Fruit fly (Drosophila melanogaster) whole organism, embryonic: Measurements from ENCODE around the gene CG11674.

Experiments used
- Atf-2 ChIP-seq: fragments of 200-800 bp; sonication (Bioruptor generic); optimal IDR thresholded peaks from 2 replicates; lab custom pipeline; 2016; ENCODE audit warnings: missing biosample characterization, missing genetic modification characterization
- CG10654 ChIP-seq: fragments of 200-800 bp; sonication (Bioruptor generic); optimal IDR thresholded peaks from 2 replicates; lab custom pipeline; 2016; ENCODE audit warnings: missing biosample characterization, missing genetic modification characterization
- CG11504 ChIP-seq: fragments of 200-800 bp; sonication (Bioruptor generic); optimal IDR thresholded peaks from 3 replicates; lab custom pipeline; 2019; ENCODE audit warnings: missing biosample characterization, mild to moderate bottlenecking, missing genetic modification characterization, moderate library complexity
- CG11696 ChIP-seq: fragments of 200-800 bp; sonication (Bioruptor generic); IDR thresholded peaks from 2 replicates; pipeline ENCODE4 v1.3.6; 2022; ENCODE audit warnings: missing biosample characterization, missing genetic modification characterization
- CG12219 ChIP-seq: fragments of 200-800 bp; sonication (Bioruptor generic); optimal IDR thresholded peaks from 3 replicates; lab custom pipeline; 2018; ENCODE audit warnings: missing biosample characterization, mild to moderate bottlenecking, missing genetic modification characterization
- CG13123 ChIP-seq: fragments of 200-800 bp; sonication (Bioruptor generic); optimal IDR thresholded peaks from 2 replicates; lab custom pipeline; 2016; ENCODE audit warnings: missing biosample characterization, missing genetic modification characterization
- CG13424 ChIP-seq: fragments of 200-800 bp; sonication (Bioruptor generic); optimal IDR thresholded peaks from 2 replicates; lab custom pipeline; 2019; ENCODE audit warnings: missing biosample characterization, mild to moderate bottlenecking, missing genetic modification characterization, moderate library complexity
- CG14860 ChIP-seq: fragments of 200-800 bp; sonication (Bioruptor generic); IDR thresholded peaks from 3 replicates; pipeline ENCODE4 v1.3.6; 2022; ENCODE audit warnings: missing biosample characterization, missing genetic modification characterization; ENCODE audit not compliant: partially characterized antibody
- CG16863 ChIP-seq: fragments of 200-800 bp; sonication (Bioruptor generic); optimal IDR thresholded peaks from 3 replicates; lab custom pipeline; 2016; ENCODE audit warnings: missing biosample characterization, missing genetic modification characterization
- CG17802 ChIP-seq: fragments of 200-800 bp; sonication (Bioruptor generic); optimal IDR thresholded peaks from 2 replicates; lab custom pipeline; 2018; ENCODE audit warnings: missing biosample characterization, mild to moderate bottlenecking, missing genetic modification characterization, moderate library complexity
- CG1792 ChIP-seq: fragments of 200-800 bp; sonication (Bioruptor generic); optimal IDR thresholded peaks from 2 replicates; lab custom pipeline; 2016; ENCODE audit warnings: missing biosample characterization, missing genetic modification characterization
- CG30431 ChIP-seq: fragments of 200-800 bp; sonication (Bioruptor generic); optimal IDR thresholded peaks from 2 replicates; lab custom pipeline; 2017; ENCODE audit warnings: missing biosample characterization, missing genetic modification characterization
- CG34376 ChIP-seq: fragments of 200-800 bp; sonication (Bioruptor generic); optimal IDR thresholded peaks from 2 replicates; lab custom pipeline; 2018; ENCODE audit warnings: missing biosample characterization, mild to moderate bottlenecking, missing genetic modification characterization
- CG3726 ChIP-seq: fragments of 200-800 bp; sonication (Bioruptor generic); IDR thresholded peaks from 3 replicates; pipeline ENCODE4, ENCODE4 v1.3.6; 2022; ENCODE audit warnings: missing biosample characterization, missing genetic modification characterization
- CG3838 ChIP-seq: fragments of 200-800 bp; sonication (Bioruptor generic); optimal IDR thresholded peaks from 3 replicates; lab custom pipeline; 2016; ENCODE audit warnings: missing biosample characterization, missing genetic modification characterization
- CG3847 ChIP-seq: fragments of 200-800 bp; sonication (Bioruptor generic); IDR thresholded peaks from 2 replicates; pipeline ENCODE4 v1.3.6; 2022; ENCODE audit warnings: missing biosample characterization, missing genetic modification characterization
- CG4707 ChIP-seq: fragments of 200-800 bp; sonication (Bioruptor generic); optimal IDR thresholded peaks from 2 replicates; lab custom pipeline; 2018; ENCODE audit warnings: missing biosample characterization, mild to moderate bottlenecking, missing genetic modification characterization, moderate library complexity
- Dip3 ChIP-seq: fragments of 200-800 bp; sonication (Bioruptor generic); optimal IDR thresholded peaks from 3 replicates; lab custom pipeline; 2016; ENCODE audit warnings: missing biosample characterization, missing genetic modification characterization
- Fer2 ChIP-seq: fragments of 200-800 bp; sonication (Bioruptor generic); optimal IDR thresholded peaks from 2 replicates; lab custom pipeline; 2018; ENCODE audit warnings: missing biosample characterization, mild to moderate bottlenecking, missing genetic modification characterization, moderate library complexity
- H2.0 ChIP-seq: fragments of 200-800 bp; sonication (Bioruptor generic); IDR thresholded peaks from 2 replicates; pipeline ENCODE4 v1.3.6; 2022; ENCODE audit warnings: missing biosample characterization, missing genetic modification characterization
- Hsf ChIP-seq: fragments of 200-800 bp; sonication (Bioruptor generic); optimal IDR thresholded peaks from 3 replicates; lab custom pipeline; 2016; ENCODE audit warnings: missing biosample characterization, missing genetic modification characterization
- MTF-1 ChIP-seq: fragments of 200-800 bp; sonication (Bioruptor generic); optimal IDR thresholded peaks from 2 replicates; lab custom pipeline; 2018; ENCODE audit warnings: missing biosample characterization, mild to moderate bottlenecking, missing genetic modification characterization, borderline replicate concordance
- Max ChIP-seq: fragments of 200-800 bp; sonication (Bioruptor generic); optimal IDR thresholded peaks from 2 replicates; lab custom pipeline; 2016; ENCODE audit warnings: missing biosample characterization, mild to moderate bottlenecking, missing genetic modification characterization
- Oaz ChIP-seq: fragments of 200-800 bp; sonication (Bioruptor generic); IDR thresholded peaks from 2 replicates; pipeline ENCODE4 v1.3.6; 2022; ENCODE audit warnings: missing biosample characterization, missing genetic modification characterization
- Pdp1 ChIP-seq, 2 experiments: fragments of 200-800 bp; sonication (Bioruptor generic); optimal IDR thresholded peaks; 3 replicates each; lab custom pipeline; 2016; ENCODE audit warnings: missing biosample characterization in 2 of 2, missing genetic modification characterization in 2 of 2, mild to moderate bottlenecking in 1 of 2, moderate library complexity in 1 of 2
- Scr ChIP-seq: fragments of 200-800 bp; sonication (Bioruptor generic); IDR thresholded peaks from 2 replicates; pipeline ENCODE4 v1.3.6; 2022; ENCODE audit warnings: missing biosample characterization, missing genetic modification characterization; ENCODE audit not compliant: partially characterized antibody
- Six4 ChIP-seq: fragments of 200-800 bp; sonication (Bioruptor generic); optimal IDR thresholded peaks from 2 replicates; lab custom pipeline; 2016; ENCODE audit warnings: missing biosample characterization, missing genetic modification characterization
- Spps ChIP-seq: fragments of 200-800 bp; sonication (Bioruptor generic); optimal IDR thresholded peaks from 2 replicates; lab custom pipeline; 2018; ENCODE audit warnings: missing biosample characterization, mild to moderate bottlenecking, missing genetic modification characterization
- Usf ChIP-seq: fragments of 200-800 bp; sonication (Bioruptor generic); optimal IDR thresholded peaks from 2 replicates; lab custom pipeline; 2017; ENCODE audit warnings: missing genotype, missing biosample characterization, missing genetic modification characterization
- ab ChIP-seq: fragments of 200-800 bp; sonication (Bioruptor generic); optimal IDR thresholded peaks from 2 replicates; lab custom pipeline; 2016; ENCODE audit warnings: missing biosample characterization, missing genetic modification characterization
- al ChIP-seq: fragments of 200-800 bp; sonication (Bioruptor generic); IDR thresholded peaks from 2 replicates; pipeline ENCODE4 v1.3.6; 2022; ENCODE audit warnings: missing biosample characterization, missing genetic modification characterization
- ara ChIP-seq: fragments of 200-800 bp; sonication (Bioruptor generic); IDR thresholded peaks from 2 replicates; pipeline ENCODE4 v1.3.6; 2022; ENCODE audit warnings: missing biosample characterization, missing genetic modification characterization
- ash1 ChIP-seq: fragments of 200-800 bp; sonication (Bioruptor generic); optimal IDR thresholded peaks from 2 replicates; lab custom pipeline; 2018; ENCODE audit warnings: missing biosample characterization, mild to moderate bottlenecking, missing genetic modification characterization
- ato ChIP-seq: fragments of 200-800 bp; sonication (Bioruptor generic); IDR thresholded peaks from 2 replicates; pipeline ENCODE4 v1.3.6; 2022; ENCODE audit warnings: missing biosample characterization, missing genetic modification characterization; ENCODE audit not compliant: partially characterized antibody
- chinmo ChIP-seq: fragments of 200-800 bp; sonication (Bioruptor generic); IDR thresholded peaks from 4 replicates; pipeline ENCODE4 v1.3.6; 2022; ENCODE audit warnings: missing biosample characterization, missing genetic modification characterization; ENCODE audit not compliant: partially characterized antibody
- da ChIP-seq: fragments of 200-800 bp; sonication (Bioruptor generic); optimal IDR thresholded peaks from 2 replicates; lab custom pipeline; 2016; ENCODE audit warnings: missing biosample characterization, missing genetic modification characterization
- dysf ChIP-seq: fragments of 200-800 bp; sonication (Bioruptor generic); IDR thresholded peaks from 3 replicates; pipeline ENCODE4 v1.3.6; 2022; ENCODE audit warnings: missing biosample characterization, missing genetic modification characterization
- ems ChIP-seq: fragments of 200-800 bp; sonication (Bioruptor generic); optimal IDR thresholded peaks from 3 replicates; lab custom pipeline; 2016; ENCODE audit warnings: missing biosample characterization, missing genetic modification characterization
- ewg ChIP-seq: fragments of 200-800 bp; sonication (Bioruptor generic); optimal IDR thresholded peaks from 3 replicates; lab custom pipeline; 2017; ENCODE audit warnings: mild to moderate bottlenecking, missing biosample characterization, missing genetic modification reagents, missing genetic modification characterization
- kah ChIP-seq: fragments of 200-800 bp; sonication (Bioruptor generic); optimal IDR thresholded peaks from 2 replicates; lab custom pipeline; 2018; ENCODE audit warnings: missing biosample characterization, mild to moderate bottlenecking, missing genetic modification characterization
- kni ChIP-seq: fragments of 200-800 bp; sonication (Bioruptor generic); optimal IDR thresholded peaks from 3 replicates; lab custom pipeline; 2017; ENCODE audit warnings: mild to moderate bottlenecking, missing biosample characterization, missing genetic modification reagents, missing genetic modification characterization
- nerfin-1 ChIP-seq: fragments of 200-800 bp; sonication (Bioruptor generic); optimal IDR thresholded peaks from 3 replicates; lab custom pipeline; 2019; ENCODE audit warnings: missing biosample characterization, mild to moderate bottlenecking, missing genetic modification characterization, moderate library complexity
- nom ChIP-seq: fragments of 200-800 bp; sonication (Bioruptor generic); optimal IDR thresholded peaks from 2 replicates; lab custom pipeline; 2017; ENCODE audit warnings: missing biosample characterization, missing genetic modification characterization, mild to moderate bottlenecking, moderate library complexity, missing genetic modification reagents
- pho ChIP-seq: fragments of 200-800 bp; sonication (Bioruptor generic); optimal IDR thresholded peaks from 2 replicates; lab custom pipeline; 2016; ENCODE audit warnings: missing biosample characterization, missing genetic modification characterization
- ranshi ChIP-seq: fragments of 200-800 bp; sonication (Bioruptor generic); IDR thresholded peaks from 2 replicates; pipeline ENCODE4 v1.3.6; 2022; ENCODE audit warnings: missing biosample characterization, missing genetic modification characterization
- sim ChIP-seq: fragments of 200-800 bp; sonication (Bioruptor generic); IDR thresholded peaks from 2 replicates; pipeline ENCODE4 v1.3.6; 2022; ENCODE audit warnings: missing biosample characterization, missing genetic modification characterization
- sima ChIP-seq: fragments of 200-800 bp; sonication (Bioruptor generic); optimal IDR thresholded peaks from 2 replicates; lab custom pipeline; 2016; ENCODE audit warnings: missing biosample characterization, missing genetic modification characterization
- sob ChIP-seq: fragments of 200-800 bp; sonication (Bioruptor generic); IDR thresholded peaks from 2 replicates; pipeline ENCODE4 v1.3.6; 2022; ENCODE audit warnings: missing biosample characterization, missing genetic modification characterization
- trem ChIP-seq: fragments of 200-800 bp; optimal IDR thresholded peaks from 3 replicates; lab custom pipeline; 2019; ENCODE audit warnings: missing biosample characterization, mild to moderate bottlenecking, missing genetic modification characterization, moderate library complexity
- ttk ChIP-seq: fragments of 200-800 bp; sonication (Bioruptor generic); IDR thresholded peaks from 2 replicates; pipeline ENCODE4 v2.1.2; 2022; ENCODE audit warnings: missing biosample characterization, missing genetic modification characterization
- twi ChIP-seq: fragments of 200-800 bp; optimal IDR thresholded peaks from 2 replicates; lab custom pipeline; 2019; ENCODE audit warnings: missing biosample characterization, mild to moderate bottlenecking, missing genetic modification characterization, moderate library complexity
- unpg ChIP-seq: fragments of 200-800 bp; sonication (Bioruptor generic); optimal IDR thresholded peaks from 3 replicates; lab custom pipeline; 2018; ENCODE audit warnings: missing biosample characterization, mild to moderate bottlenecking, missing genetic modification characterization, moderate library complexity

The CG11674 gene

dm6 chrX:14226093-14226492 lies 414 bp upstream of the CG11674 start, which contains the start of gene mRpL38 (continued):
- no peak for TF ChIP-seq sim
- no peak for TF ChIP-seq ranshi (GFP tag; lab: Robert Waterston, UW)
- TF ChIP-seq CG3847 (GFP tag; lab: Robert Waterston, UW): peak; percentile 29; the same call in 1 of the 2 replicates
- TF ChIP-seq ara (GFP tag; lab: Robert Waterston, UW): no peak
- TF ChIP-seq Max (GFP tag; lab: Kevin White, UChicago): no peak
- TF ChIP-seq CG11504: no peak
- TF ChIP-seq da (GFP tag; lab: Kevin White, UChicago): no peak
- no peak for TF ChIP-seq CG1792 (GFP tag; lab: Kevin White, UChicago)
- no peak for TF ChIP-seq pho
- TF ChIP-seq ato: no peak
- TF ChIP-seq CG34376: no peak
- peak; percentile 17 for TF ChIP-seq Scr
- no peak for TF ChIP-seq CG3726
- TF ChIP-seq twi (tag; lab: Kevin White, UChicago): no peak
- TF ChIP-seq al (GFP tag; lab: Robert Waterston, UW): no peak
- TF ChIP-seq unpg: no peak
- no peak for TF ChIP-seq CG10654 (GFP tag; lab: Kevin White, UChicago)
- TF ChIP-seq CG30431 (GFP tag; lab: Kevin White, UChicago): no peak
- TF ChIP-seq CG14860 (GFP tag; lab: Robert Waterston, UW): no peak
- TF ChIP-seq sima (GFP tag; lab: Kevin White, UChicago): no peak
- no peak for TF ChIP-seq ab (GFP tag; lab: Kevin White, UChicago)
- TF ChIP-seq trem (tag; lab: Kevin White, UChicago): peak; percentile 36
- TF ChIP-seq chinmo (GFP tag; lab: Robert Waterston, UW): 0 out of 4 replicates have a peak, but pooled peaks have one; percentile 9
- TF ChIP-seq ewg: no peak
- no peak for TF ChIP-seq ash1
- TF ChIP-seq CG16863 (GFP tag; lab: Kevin White, UChicago): no peak
- no peak for TF ChIP-seq CG13424 (tag; lab: Kevin White, UChicago)
- TF ChIP-seq kah: no peak
- no peak for TF ChIP-seq Six4 (GFP tag; lab: Kevin White, UChicago)
- no peak for TF ChIP-seq sob (GFP tag; lab: Robert Waterston, UW)
- no peak for TF ChIP-seq nom
- no peak for TF ChIP-seq Spps (tag; lab: Kevin White, UChicago)
- TF ChIP-seq CG17802 (tag; lab: Kevin White, UChicago): no peak
- no peak for TF ChIP-seq Oaz (GFP tag; lab: Robert Waterston, UW)
- peak; percentile 7 for TF ChIP-seq nerfin-1
- no peak for TF ChIP-seq Dip3 (GFP tag; lab: Kevin White, UChicago)
- TF ChIP-seq CG11696 (GFP tag; lab: Robert Waterston, UW): no peak
- TF ChIP-seq CG3838 (GFP tag; lab: Kevin White, UChicago): no peak
- no peak for TF ChIP-seq CG4707 (GFP tag; lab: Kevin White, UChicago)
- TF ChIP-seq kni (GFP tag; lab: Kevin White, UChicago): no peak
- no peak for TF ChIP-seq MTF-1
- no peak for TF ChIP-seq dysf (GFP tag; lab: Robert Waterston, UW)
- TF ChIP-seq ttk (GFP tag; lab: Robert Waterston, UW): no peak
- no peak for TF ChIP-seq CG13123 (GFP tag; lab: Kevin White, UChicago)
- no peak for TF ChIP-seq Atf-2
- no peak for TF ChIP-seq Fer2 (tag; lab: Kevin White, UChicago)
- no peak for TF ChIP-seq ems (GFP tag; lab: Kevin White, UChicago)
- TF ChIP-seq Hsf (GFP tag; lab: Kevin White, UChicago): no peak
- TF ChIP-seq H2.0: no peak
- no peak for TF ChIP-seq Usf (GFP tag; lab: Kevin White, UChicago)
- TF ChIP-seq CG12219 (GFP tag; lab: Kevin White, UChicago): no peak
- TF ChIP-seq Pdp1 (GFP tag; optimal IDR thresholded peaks at IDR 0.05; lab: Kevin White, UChicago): peak in 1 of 2 experiments; percentile 69
